Worm (Caenorhabditis elegans) whole organism, L2 larva: ENCODE results near the gene Y61A9LA.3.

Experiments used
- aly-2 ChIP-seq: fragments of 150-350 bp; optimal IDR thresholded peaks from 2 replicates; lab custom pipeline; 2014; ENCODE audit warnings: missing biosample characterization, missing genetic modification characterization
- ama-1 ChIP-seq: fragments of 150-350 bp; optimal IDR thresholded peaks from 2 replicates; lab custom pipeline; 2018; ENCODE audit warnings: inconsistent platforms
- blmp-1 ChIP-seq: sonication (generic microtip); optimal IDR thresholded peaks from 2 replicates; lab custom pipeline; 2017; ENCODE audit warnings: missing genetic modification characterization, mild to moderate bottlenecking, missing compliant biosample characterization, antibody characterized with exemption, moderate library complexity; ENCODE audit not compliant: insufficient read depth
- egl-27 ChIP-seq: sonication (generic microtip); optimal IDR thresholded peaks from 3 replicates; lab custom pipeline; 2017; ENCODE audit warnings: missing biosample characterization, missing genetic modification reagents, missing genetic modification characterization
- elt-1 ChIP-seq: fragments of 150-350 bp; optimal IDR thresholded peaks from 2 replicates; lab custom pipeline; 2014; ENCODE audit warnings: missing biosample characterization, missing genetic modification characterization
- lin-39 ChIP-seq: fragments of 150-350 bp; optimal IDR thresholded peaks from 2 replicates; lab custom pipeline; 2014; ENCODE audit warnings: missing biosample characterization, missing genetic modification reagents, missing genetic modification characterization
- nhr-12 ChIP-seq: fragments of 150-350 bp; optimal IDR thresholded peaks from 2 replicates; lab custom pipeline; 2014; ENCODE audit warnings: missing biosample characterization, missing genetic modification characterization
- nhr-237 ChIP-seq: fragments of 150-350 bp; optimal IDR thresholded peaks from 2 replicates; lab custom pipeline; 2014; ENCODE audit warnings: missing biosample characterization, missing genetic modification characterization
- nhr-6 ChIP-seq: fragments of 150-350 bp; optimal IDR thresholded peaks from 2 replicates; lab custom pipeline; 2014; ENCODE audit warnings: missing biosample characterization, missing genetic modification characterization
- sma-9 ChIP-seq, 2 experiments: fragments of 150-350 bp in 1 of 2; sonication (generic microtip) in 1 of 2; optimal IDR thresholded peaks; 2 replicates each; lab custom pipeline; 2014 to 2016; ENCODE audit warnings: missing genetic modification characterization in 2 of 2, mild to moderate bottlenecking in 1 of 2, missing biosample characterization in 1 of 2, missing compliant biosample characterization in 1 of 2, missing genetic modification reagents in 1 of 2, moderate library complexity in 1 of 2
- snpc-4 ChIP-seq: fragments of 150-350 bp; optimal IDR thresholded peaks from 2 replicates; lab custom pipeline; 2014; ENCODE audit warnings: missing biosample characterization, missing genetic modification characterization
- zag-1 ChIP-seq: fragments of 150-350 bp; optimal IDR thresholded peaks from 2 replicates; lab custom pipeline; 2014; ENCODE audit warnings: missing biosample characterization, missing genetic modification characterization

DNA sequence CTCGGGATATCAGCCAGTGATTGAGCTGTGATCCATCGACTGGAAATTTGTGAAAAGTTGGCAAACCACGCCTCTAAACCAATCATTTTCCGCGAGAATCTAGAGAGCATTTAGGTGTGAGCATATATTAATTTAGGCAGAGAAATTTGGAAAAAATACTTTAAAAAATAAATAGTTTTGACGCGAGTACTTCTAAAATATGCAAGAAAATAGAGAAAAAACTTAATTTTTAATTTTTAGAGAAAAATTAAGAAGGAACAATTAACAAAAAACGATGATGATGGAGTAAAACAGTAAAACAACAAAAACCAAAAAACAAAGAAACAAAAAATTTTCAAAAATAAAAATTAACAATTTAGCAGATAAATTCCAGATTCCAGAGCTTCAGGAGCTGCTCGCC lies 35.9 kb downstream of the Y61A9LA.3 start, which contains the start of gene txt-6:
- TF ChIP-seq elt-1 (tag; lab: Kevin White, UChicago) (no peak), nhr-237 (tag; lab: Kevin White, UChicago) (no peak), snpc-4 (tag; lab: Kevin White, UChicago) (no peak), egl-27 (tag; lab: Kevin White, UChicago) (no peak), nhr-12 (no peak), zag-1 (tag; lab: Kevin White, UChicago) (no peak), blmp-1 (tag; lab: Kevin White, UChicago) (no peak), aly-2 (tag; lab: Kevin White, UChicago) (no peak), sma-9 (GFP tag; optimal IDR thresholded peaks at IDR 0.05; lab: Kevin White, UChicago) (no peak), sma-9 (tag; optimal IDR thresholded peaks at IDR 0.05; lab: Kevin White, UChicago) (no peak), nhr-6 (tag; lab: Kevin White, UChicago) (no peak), lin-39 (tag; lab: Kevin White, UChicago) (no peak), ama-1 (lab: Kevin White, UChicago) (no peak)
